Worm (Caenorhabditis elegans): ENCODE data around the gene K10H10.10.

Gene K10H10.10

DNA sequence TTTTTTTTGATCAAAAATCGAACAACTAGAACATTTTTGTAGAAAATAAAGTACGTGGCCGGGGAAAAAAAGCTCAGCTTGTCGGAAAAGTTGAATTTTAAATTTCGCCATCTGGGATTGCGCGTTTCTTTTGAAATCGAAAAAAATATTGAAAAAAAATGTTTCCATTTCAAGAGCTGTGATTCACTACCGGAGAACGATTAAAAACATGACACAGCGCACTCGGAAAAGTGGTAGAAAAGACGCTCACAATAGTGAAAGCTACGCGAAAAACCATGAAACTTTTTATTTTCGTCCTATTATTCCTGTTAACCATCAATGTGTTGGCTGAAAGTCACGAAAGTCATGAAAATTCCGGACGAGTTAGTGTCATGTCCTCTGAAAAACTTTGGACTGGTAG lies 30.2 kb downstream of the K10H10.10 start, which contains the start of the genes clec-147 and C04H5.7:
TSS of gene clec-147 (minus strand) at position 101 of the 400 bp plus-strand sequence.
TSS of gene C04H5.7 (plus strand) at position 219 of the 400 bp plus-strand sequence.
- TF ChIP-seq ces-1 (GFP tag; optimal IDR thresholded peaks at IDR 0.05) (no peak), nhr-28 (tag; optimal IDR thresholded peaks at IDR 0.05) (no peak), tbx-8 (GFP tag; optimal IDR thresholded peaks at IDR 0.05) (no peak), zip-8 (tag; optimal IDR thresholded peaks at IDR 0.05) (no peak), nhr-76 (tag; optimal IDR thresholded peaks at IDR 0.05) (no peak), hlh-1 (tag; optimal IDR thresholded peaks at IDR 0.05) (no peak), M03D4.4 (tag; optimal IDR thresholded peaks at IDR 0.05) (no peak), mab-5 (tag; optimal IDR thresholded peaks at IDR 0.05) (no peak), ceh-83 (GFP tag; optimal IDR thresholded peaks at IDR 0.05) (no peak), flh-1 (GFP tag; optimal IDR thresholded peaks at IDR 0.05) (no peak), lsy-2 (tag; optimal IDR thresholded peaks at IDR 0.05) (no peak)

DNA sequence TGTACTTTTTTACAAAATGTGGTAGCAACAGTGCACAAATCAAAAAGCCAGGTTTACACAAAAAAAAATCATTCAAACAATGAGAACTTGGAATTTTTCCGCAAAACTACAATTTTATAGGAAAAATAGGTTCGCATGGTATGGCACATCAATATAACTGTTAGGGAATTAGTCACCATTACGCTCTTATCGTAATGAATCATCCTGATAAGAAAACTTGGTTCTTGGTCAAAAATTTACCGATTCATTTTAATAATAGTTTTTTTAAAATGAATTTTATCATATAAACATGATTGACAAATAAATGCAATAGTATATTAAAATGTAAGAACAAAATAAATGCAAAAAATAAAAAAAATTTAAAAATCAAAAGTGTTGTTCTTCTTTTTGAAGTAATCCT lies 33.0 kb downstream of the K10H10.10 start:
- TF ChIP-seq hlh-1 (tag; optimal IDR thresholded peaks at IDR 0.05) = no peak
- TF ChIP-seq ceh-83 (GFP tag; optimal IDR thresholded peaks at IDR 0.05) = no peak
- TF ChIP-seq lin-13 (tag; optimal IDR thresholded peaks at IDR 0.05) = no peak
- TF ChIP-seq nhr-28 (tag; optimal IDR thresholded peaks at IDR 0.05) = no peak
- no peak for TF ChIP-seq sem-2 (GFP tag; optimal IDR thresholded peaks at IDR 0.05)
- TF ChIP-seq flh-1 (GFP tag; optimal IDR thresholded peaks at IDR 0.05) = no peak
- TF ChIP-seq lin-32 (GFP tag; optimal IDR thresholded peaks at IDR 0.05) = no peak
- no peak for TF ChIP-seq tbx-8 (GFP tag; optimal IDR thresholded peaks at IDR 0.05)

DNA sequence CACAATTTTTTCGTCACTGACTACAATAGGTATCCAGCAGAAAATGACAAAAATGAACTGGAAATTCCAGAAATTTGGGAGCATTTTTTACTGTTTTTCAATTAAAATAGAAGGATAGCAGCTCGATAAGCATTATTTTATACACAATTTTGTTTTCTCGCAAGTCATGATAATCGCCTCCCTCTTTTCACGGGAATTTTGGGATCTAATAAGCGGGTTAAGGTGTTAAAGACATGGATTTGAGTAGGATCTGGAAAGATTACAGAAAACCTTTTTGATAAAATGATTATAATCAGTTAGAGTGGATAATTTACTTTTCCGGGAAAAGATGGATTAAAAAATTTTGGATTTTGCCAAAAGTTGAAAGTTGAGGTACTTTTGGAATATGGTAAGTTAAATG lies 41.1 kb downstream of the K10H10.10 start, which contains the start of gene gcy-29:
TSS of gene gcy-29 (minus strand) at position 101 of the 400 bp plus-strand sequence.
- TF ChIP-seq zip-8 (tag; optimal IDR thresholded peaks at IDR 0.05) (no peak), sem-2 (GFP tag; optimal IDR thresholded peaks at IDR 0.05) (no peak), sptf-1 (tag; optimal IDR thresholded peaks at IDR 0.05) (no peak), bed-3 (GFP tag; optimal IDR thresholded peaks at IDR 0.05) (no peak), ces-1 (GFP tag; optimal IDR thresholded peaks at IDR 0.05) (no peak), nhr-237 (tag; optimal IDR thresholded peaks at IDR 0.05) (no peak), nhr-2 (tag; optimal IDR thresholded peaks at IDR 0.05) (no peak), unc-62 (GFP tag; optimal IDR thresholded peaks at IDR 0.05) (no peak), unc-120 (tag; optimal IDR thresholded peaks at IDR 0.05; ENCODE audit: poor library complexity, severe bottlenecking) (no peak), drap-1 (GFP tag; optimal IDR thresholded peaks at IDR 0.05) (no peak), mls-2 (tag; optimal IDR thresholded peaks at IDR 0.05) (no peak), ceh-43 (GFP tag; optimal IDR thresholded peaks at IDR 0.05) (no peak)

DNA sequence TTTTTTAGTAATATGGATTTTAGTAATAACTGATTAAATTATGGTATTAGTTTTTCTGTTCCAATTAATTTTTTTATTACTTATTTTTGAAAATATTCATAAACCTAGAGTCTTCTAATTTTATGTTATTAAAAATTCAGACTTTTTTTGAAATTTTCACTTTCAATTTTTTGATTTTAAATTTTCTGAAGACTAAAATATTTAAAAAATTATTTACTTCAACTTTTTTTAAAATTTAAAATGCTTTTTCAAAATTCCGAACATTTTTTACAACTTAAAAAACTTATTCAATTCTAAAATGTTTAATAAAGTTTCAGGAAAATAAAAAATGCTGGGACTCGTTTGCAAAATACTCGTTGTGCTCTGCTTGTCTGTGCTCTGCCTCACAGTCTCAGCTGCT lies 43.0 kb downstream of the K10H10.10 start, which contains the start of gene nlp-41:
TSS of gene nlp-41 (plus strand) at position 301 of the 400 bp plus-strand sequence.
- TF ChIP-seq zip-8 (tag; optimal IDR thresholded peaks at IDR 0.05) (no peak), ztf-11 (tag; optimal IDR thresholded peaks at IDR 0.05) (no peak), lin-32 (GFP tag; optimal IDR thresholded peaks at IDR 0.05) (no peak), unc-120 (tag; optimal IDR thresholded peaks at IDR 0.05; ENCODE audit: poor library complexity, severe bottlenecking) (no peak), snpc-4 (tag; optimal IDR thresholded peaks at IDR 0.05) (no peak)

- no peak for TF ChIP-seq sptf-1 (tag; optimal IDR thresholded peaks at IDR 0.05)
- TF ChIP-seq nhr-76 (tag; optimal IDR thresholded peaks at IDR 0.05) = no peak
- peak; percentile 30 for TF ChIP-seq ces-1 (GFP tag; optimal IDR thresholded peaks at IDR 0.05)
- no peak for TF ChIP-seq nhr-28 (tag; optimal IDR thresholded peaks at IDR 0.05)
Observed at ce11 chrII:14555019-14555418, 47.5 kb downstream of the K10H10.10 start.

Measured in whole organism, mixed stage, embryonic.